Worm (Caenorhabditis elegans) whole organism, L1 larva: ENCODE data around the gene gck-2.

Experiments
- ama-1 ChIP-seq: fragments of 150-350 bp; optimal IDR thresholded peaks from 2 replicates; lab custom pipeline; 2014
- nhr-11 ChIP-seq: fragments of 150-350 bp; optimal IDR thresholded peaks from 2 replicates; lab custom pipeline; 2014; ENCODE audit warnings: missing biosample characterization, missing genetic modification characterization
- nhr-28 ChIP-seq: fragments of 150-350 bp; optimal IDR thresholded peaks from 2 replicates; lab custom pipeline; 2014; ENCODE audit warnings: missing biosample characterization, missing genetic modification characterization
- sptf-1 ChIP-seq: fragments of 150-350 bp; optimal IDR thresholded peaks from 2 replicates; lab custom pipeline; 2014; ENCODE audit warnings: missing biosample characterization, missing genetic modification characterization
- unc-62 ChIP-seq: fragments of 150-350 bp; optimal IDR thresholded peaks from 2 replicates; lab custom pipeline; 2014; ENCODE audit warnings: missing biosample characterization, missing genetic modification reagents, missing genetic modification characterization

- no peak for TF ChIP-seq nhr-11 (tag; lab: Kevin White, UChicago)
- TF ChIP-seq sptf-1 (tag; lab: Kevin White, UChicago): no peak
- no peak for TF ChIP-seq nhr-28 (tag; lab: Kevin White, UChicago)
- TF ChIP-seq unc-62 (GFP tag; lab: Kevin White, UChicago): no peak
- TF ChIP-seq ama-1 (lab: Kevin White, UChicago): no peak
These were observed 17.6 kb upstream of the gck-2 start for ce11 chrV:6810091-6810490.
